Fruit fly (Drosophila melanogaster): ENCODE results near the gene Gart.
A peak's percentile ranks its signal among the peaks of the same experiment; 100 is the strongest.

The Gart gene

dm6 chr2L:7071862-7072261, 48.2 kb upstream of the Gart start (continued):
- TF ChIP-seq CG7368 (GFP tag; optimal IDR thresholded peaks at IDR 0.05), result peak; percentile 61
- TF ChIP-seq CG10631 (GFP tag; optimal IDR thresholded peaks at IDR 0.05), result peak; percentile 74
- no peak for TF ChIP-seq Smox (GFP tag; optimal IDR thresholded peaks at IDR 0.05)
- peak; percentile 90 for TF ChIP-seq Eip78C (GFP tag)
- TF ChIP-seq dac (GFP tag; optimal IDR thresholded peaks at IDR 0.05), result no peak
- peak; percentile 32 for TF ChIP-seq CG34406 (GFP tag; optimal IDR thresholded peaks at IDR 0.05)
- TF ChIP-seq Eip75B (GFP tag; optimal IDR thresholded peaks at IDR 0.05), result peak; percentile 67
- peak; percentile 83 for TF ChIP-seq CG6163 (GFP tag; IDR thresholded peaks at IDR 0.05)
- TF ChIP-seq OdsH (GFP tag; optimal IDR thresholded peaks at IDR 0.05), result peak; percentile 60
- TF ChIP-seq pdm3 (GFP tag; optimal IDR thresholded peaks at IDR 0.05), result peak; percentile 54
- TF ChIP-seq cyc (GFP tag; optimal IDR thresholded peaks at IDR 0.05), result peak; percentile 48
- TF ChIP-seq CG31627 (GFP tag; optimal IDR thresholded peaks at IDR 0.05), result peak; percentile 4
- TF ChIP-seq Met (GFP tag; optimal IDR thresholded peaks at IDR 0.05), result peak; percentile 37
- TF ChIP-seq Ets21C (GFP tag; optimal IDR thresholded peaks at IDR 0.05), result no peak
- TF ChIP-seq CG6854 (GFP tag; optimal IDR thresholded peaks at IDR 0.05), result no peak
- no peak for TF ChIP-seq fd85E (GFP tag; optimal IDR thresholded peaks at IDR 0.05)

dm6 chr2L:7071219-7071618, 47.5 kb upstream of the Gart start:
- TF ChIP-seq CG10669 (GFP tag; optimal IDR thresholded peaks at IDR 0.05) (no peak), Hr4 (GFP tag; optimal IDR thresholded peaks at IDR 0.05) (no peak), CG8119 (GFP tag; IDR thresholded peaks at IDR 0.05) (no peak), esn (GFP tag; optimal IDR thresholded peaks at IDR 0.05) (no peak), Eip75B (GFP tag; optimal IDR thresholded peaks at IDR 0.05) (no peak), OdsH (GFP tag; optimal IDR thresholded peaks at IDR 0.05) (no peak)

- no peak for TF ChIP-seq CG10669 (GFP tag; optimal IDR thresholded peaks at IDR 0.05)
- TF ChIP-seq spab (GFP tag; optimal IDR thresholded peaks at IDR 0.05), result no peak
- no peak for TF ChIP-seq fd85E (GFP tag; optimal IDR thresholded peaks at IDR 0.05)
- no peak for TF ChIP-seq acj6 (GFP tag; optimal IDR thresholded peaks at IDR 0.05)
- no peak for TF ChIP-seq svp (GFP tag)
- no peak for TF ChIP-seq Blimp-1 (GFP tag; optimal IDR thresholded peaks at IDR 0.05)
- no peak for TF ChIP-seq salr (GFP tag; optimal IDR thresholded peaks at IDR 0.05)
- no peak for TF ChIP-seq CG6276 (GFP tag; optimal IDR thresholded peaks at IDR 0.05)
- TF ChIP-seq CG34406 (GFP tag; optimal IDR thresholded peaks at IDR 0.05), result no peak
- no peak for TF ChIP-seq esn (GFP tag; optimal IDR thresholded peaks at IDR 0.05)
- TF ChIP-seq CG7368 (GFP tag; optimal IDR thresholded peaks at IDR 0.05), result no peak
- no peak for TF ChIP-seq CG8632 (GFP tag; optimal IDR thresholded peaks at IDR 0.05)
- TF ChIP-seq Hr4 (GFP tag; optimal IDR thresholded peaks at IDR 0.05), result no peak
- TF ChIP-seq CG6808 (GFP tag; optimal IDR thresholded peaks at IDR 0.05), result no peak
Measured at dm6 chr2L:7067683-7068082, 44.0 kb upstream of the Gart start, which contains the start of gene Ugt307A1. Gene Ugt307A1 (plus strand): TSS chr2L:7067983.

- TF ChIP-seq dsx (GFP tag; optimal IDR thresholded peaks at IDR 0.05; ENCODE audit: poor library complexity, severe bottlenecking), result peak; percentile 12
- TF ChIP-seq CG1621 (tag; optimal IDR thresholded peaks at IDR 0.05), result peak; percentile 98
- no peak for TF ChIP-seq ss (GFP tag; optimal IDR thresholded peaks at IDR 0.05)
Measured at dm6 chr2L:7065687-7066086, 42.0 kb upstream of the Gart start, which contains the start of gene Nuf2. Gene Nuf2 (minus strand): TSS chr2L:7065837.

dm6 chr2L:7063721-7064179, 40.1 kb upstream of the Gart start, which contains the start of gene Sem1:
Gene Sem1 (plus strand): TSS chr2L:7063986.
- peak; percentile 24 for TF ChIP-seq topi (GFP tag; optimal IDR thresholded peaks at IDR 0.05)
- peak; percentile 85 for TF ChIP-seq CG6808 (GFP tag; optimal IDR thresholded peaks at IDR 0.05)
- TF ChIP-seq Hr38 (GFP tag; optimal IDR thresholded peaks at IDR 0.05), result no peak
- peak; percentile 12 for TF ChIP-seq esn (GFP tag; optimal IDR thresholded peaks at IDR 0.05)

Data from whole organism, prepupa.